Worm (Caenorhabditis elegans): Measurements from ENCODE around the gene Y62H9A.5.

The Y62H9A.5 gene

ce11 chrX:11854903-11855302 is 27.8 kb downstream of the Y62H9A.5 start, which contains the start of gene F54F7.8 (continued):
- TF ChIP-seq tlf-1 (GFP tag; optimal IDR thresholded peaks at IDR 0.05): no peak
- TF ChIP-seq aptf-2 (GFP tag; conservative IDR thresholded peaks at IDR 0.05): no peak
- TF ChIP-seq akir-1 (GFP tag; optimal IDR thresholded peaks at IDR 0.05): no peak

- TF ChIP-seq Y53F4B.3 (GFP tag; IDR thresholded peaks at IDR 0.05) (no peak), K11D2.4 (GFP tag; IDR thresholded peaks at IDR 0.05) (no peak), nhr-80 (tag; optimal IDR thresholded peaks at IDR 0.05) (peak; percentile 58), ceh-27 (GFP tag; optimal IDR thresholded peaks at IDR 0.05) (no peak)
These were observed 28.3 kb downstream of the Y62H9A.5 start for ce11 chrX:11854432-11854831.

- TF ChIP-seq tbp1 (GFP tag; optimal IDR thresholded peaks at IDR 0.05) (no peak), F23B12.7 (tag; optimal IDR thresholded peaks at IDR 0.05; ENCODE audit: insufficient read depth) (no peak), attf-5 (GFP tag; optimal IDR thresholded peaks at IDR 0.05) (no peak), chd-7 (tag; optimal IDR thresholded peaks at IDR 0.05) (no peak), F37B4.10 (GFP tag; IDR thresholded peaks at IDR 0.05) (no peak), akir-1 (GFP tag; optimal IDR thresholded peaks at IDR 0.05) (no peak), snpc-3.4 (tag; optimal IDR thresholded peaks at IDR 0.05) (no peak), snpc-1.3 (tag; optimal IDR thresholded peaks at IDR 0.05; ENCODE audit: insufficient read depth) (no peak), bed-2 (GFP tag; IDR thresholded peaks at IDR 0.05) (no peak), die-1 (tag; optimal IDR thresholded peaks at IDR 0.05) (no peak), zfh-2 (GFP tag; conservative IDR thresholded peaks at IDR 0.05) (no peak), Y95B8A.8 (GFP tag; IDR thresholded peaks at IDR 0.05) (no peak), ztf-25 (GFP tag; IDR thresholded peaks at IDR 0.05) (no peak), bed-1 (GFP tag; IDR thresholded peaks at IDR 0.05) (no peak), F39B2.1 (GFP tag; IDR thresholded peaks at IDR 0.05) (no peak), unc-62 (GFP tag; optimal IDR thresholded peaks at IDR 0.05) (no peak), ztf-18 (tag; optimal IDR thresholded peaks at IDR 0.05) (no peak), ets-4 (GFP tag; optimal IDR thresholded peaks at IDR 0.05) (no peak)
These were observed 30.2 kb downstream of the Y62H9A.5 start, which contains the start of gene xtr-1 for ce11 chrX:11852494-11852893. xtr-1 (plus strand) TSS chrX:11852794.

ce11 chrX:11850572-11850971 is 32.1 kb downstream of the Y62H9A.5 start, which contains the start of gene F54F7.14:
F54F7.14 (plus strand) TSS chrX:11850872.
- no peak for TF ChIP-seq madf-8 (GFP tag; conservative IDR thresholded peaks at IDR 0.05)
- no peak for TF ChIP-seq nhr-120 (GFP tag; IDR thresholded peaks at IDR 0.05)

ce11 chrX:11850082-11850481 is 32.6 kb downstream of the Y62H9A.5 start, which contains the start of gene F54F7.3:
F54F7.3 (minus strand) TSS chrX:11850182.
- TF ChIP-seq attf-3 (GFP tag; conservative IDR thresholded peaks at IDR 0.05): no peak
- TF ChIP-seq F33H1.4 (GFP tag; IDR thresholded peaks at IDR 0.05): no peak
- no peak for TF ChIP-seq lsl-1 (GFP tag; optimal IDR thresholded peaks at IDR 0.05)
- TF ChIP-seq unc-130 (GFP tag; optimal IDR thresholded peaks at IDR 0.05): no peak
- TF ChIP-seq ccch-3 (GFP tag; optimal IDR thresholded peaks at IDR 0.05): no peak
- TF ChIP-seq die-1 (tag; optimal IDR thresholded peaks at IDR 0.05): no peak
- TF ChIP-seq sdz-38 (tag; optimal IDR thresholded peaks at IDR 0.05): no peak
- no peak for TF ChIP-seq aptf-3 (GFP tag; IDR thresholded peaks at IDR 0.05)
- TF ChIP-seq pbrm-1 (GFP tag; IDR thresholded peaks at IDR 0.05): no peak
- no peak for TF ChIP-seq him-1 (tag; optimal IDR thresholded peaks at IDR 0.05)
- no peak for TF ChIP-seq tlf-1 (GFP tag; optimal IDR thresholded peaks at IDR 0.05)
- no peak for TF ChIP-seq ceh-27 (GFP tag; optimal IDR thresholded peaks at IDR 0.05)
- no peak for TF ChIP-seq Y79H2A.3 (GFP tag; conservative IDR thresholded peaks at IDR 0.05)
- no peak for TF ChIP-seq madf-6 (GFP tag; IDR thresholded peaks at IDR 0.05)
- no peak for TF ChIP-seq nfyb-1 (GFP tag; IDR thresholded peaks at IDR 0.05)
- TF ChIP-seq ztf-28 (GFP tag; IDR thresholded peaks at IDR 0.05): no peak
- no peak for TF ChIP-seq F10E7.11 (tag; optimal IDR thresholded peaks at IDR 0.05)
- no peak for TF ChIP-seq T07F8.4 (tag; optimal IDR thresholded peaks at IDR 0.05)

Measured in whole organism, young adult.